Fruit fly (Drosophila melanogaster): ENCODE measurements around the gene mxt.

Gene mxt

DNA sequence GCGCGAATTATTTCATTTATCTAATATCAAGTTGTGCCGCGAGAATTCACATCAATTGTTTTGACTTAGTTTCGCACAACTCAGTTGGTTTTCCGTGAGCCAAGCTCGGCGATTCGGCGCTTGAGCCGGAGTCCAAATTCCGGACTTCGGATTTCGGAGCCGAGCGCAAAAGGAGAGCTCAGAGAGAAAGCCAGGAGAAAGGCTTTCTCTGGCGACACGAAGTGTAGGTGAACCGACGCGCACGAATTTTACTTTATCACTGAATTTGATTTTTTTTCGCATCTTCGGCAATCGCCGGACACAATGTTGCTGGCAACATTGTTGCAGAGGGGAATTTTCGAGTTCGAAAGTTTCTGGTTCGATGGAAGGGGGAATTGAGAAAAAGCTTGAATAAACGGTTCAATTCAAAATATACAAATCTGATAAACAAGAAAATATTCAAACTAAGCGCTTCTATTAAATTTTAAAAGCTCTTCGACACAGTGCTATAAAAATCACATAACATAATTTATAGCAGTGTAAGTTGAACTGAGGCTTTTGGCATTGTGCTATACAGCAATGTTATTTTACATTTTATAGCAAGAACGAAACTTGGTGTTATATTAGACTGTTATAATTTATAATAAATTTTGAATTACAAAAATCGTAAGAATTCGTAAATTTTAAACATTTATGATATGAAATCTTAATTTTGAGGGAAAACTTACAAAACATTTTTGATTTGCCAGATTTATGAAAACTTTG, 53.1 kb downstream of the mxt start, which contains the start of gene fipi:
Gene fipi, minus strand, starts transcription at position 265 of the 744 bp plus-strand sequence.
- no peak for TF ChIP-seq insv (optimal IDR thresholded peaks at IDR 0.05)
- no peak for TF ChIP-seq h (optimal IDR thresholded peaks at IDR 0.05)
- TF ChIP-seq Myc (optimal IDR thresholded peaks at IDR 0.05) = no peak
- TF ChIP-seq psq (optimal IDR thresholded peaks at IDR 0.05) = no peak
- no peak for TF ChIP-seq ttk (optimal IDR thresholded peaks at IDR 0.05)
- no peak for TF ChIP-seq Sin3A (optimal IDR thresholded peaks at IDR 0.05)

Data from Kc167 (cell line).